Worm (Caenorhabditis elegans) whole organism, young adult: ENCODE measurements around the gene oig-3.

Experiments used
- B0019.2 ChIP-seq: fragments of 200-800 bp; sonication (Bioruptor generic); conservative IDR thresholded peaks from 2 replicates; pipeline ENCODE4 v1.3.6; 2022; ENCODE audit warnings: missing genetic modification reagents, missing genetic modification characterization, missing compliant biosample characterization
- B0035.1 ChIP-seq: sonication (generic microtip); optimal IDR thresholded peaks from 2 replicates; lab custom pipeline; 2016; ENCODE audit warnings: missing genetic modification characterization, mild to moderate bottlenecking, missing compliant biosample characterization, missing genotype, missing genetic modification reagents
- B0336.3 ChIP-seq: fragments of 200-800 bp; sonication (Bioruptor generic); IDR thresholded peaks from 2 replicates; pipeline ENCODE4 v1.3.6; 2022; ENCODE audit warnings: missing genetic modification characterization, missing compliant biosample characterization
- C17E4.6 ChIP-seq: fragments of 200-800 bp; sonication (Bioruptor generic); IDR thresholded peaks from 2 replicates; pipeline ENCODE4 v1.3.6; 2022; ENCODE audit warnings: missing genetic modification reagents, missing genetic modification characterization, missing compliant biosample characterization
- F23B12.7 ChIP-seq: sonication (generic microtip); optimal IDR thresholded peaks from 2 replicates; lab custom pipeline; 2017; ENCODE audit warnings: missing genetic modification characterization, mild to moderate bottlenecking, missing compliant biosample characterization, antibody characterized with exemption, moderate library complexity; ENCODE audit not compliant: insufficient read depth
- F37B4.10 ChIP-seq: fragments of 200-800 bp; sonication (Bioruptor generic); IDR thresholded peaks from 2 replicates; pipeline ENCODE4 v1.3.6; 2022; ENCODE audit warnings: missing genetic modification characterization, missing compliant biosample characterization
- F39B2.1 ChIP-seq: fragments of 200-800 bp; sonication (Bioruptor generic); IDR thresholded peaks from 2 replicates; pipeline ENCODE4 v1.3.6; 2022; ENCODE audit warnings: missing genetic modification reagents, missing genetic modification characterization, missing compliant biosample characterization
- F55B11.4 ChIP-seq: sonication (generic microtip); optimal IDR thresholded peaks from 2 replicates; lab custom pipeline; 2016; ENCODE audit warnings: missing compliant biosample characterization, missing genetic modification characterization, borderline replicate concordance; ENCODE audit not compliant: insufficient read depth
- F57A8.1 ChIP-seq: fragments of 200-800 bp; sonication (Bioruptor generic); optimal IDR thresholded peaks from 2 replicates; lab custom pipeline; 2018; ENCODE audit warnings: mild to moderate bottlenecking, missing genetic modification characterization, moderate library complexity, missing compliant biosample characterization
- F57C9.4 ChIP-seq: sonication (generic microtip); optimal IDR thresholded peaks from 2 replicates; lab custom pipeline; 2017; ENCODE audit warnings: mild to moderate bottlenecking, missing genetic modification characterization, missing compliant biosample characterization
- K11D2.4 ChIP-seq: fragments of 200-800 bp; sonication (Bioruptor generic); IDR thresholded peaks from 2 replicates; pipeline ENCODE4 v1.3.6; 2022; ENCODE audit warnings: missing genetic modification reagents, missing genetic modification characterization, missing compliant biosample characterization
- T07F8.4 ChIP-seq: sonication (generic microtip); optimal IDR thresholded peaks from 2 replicates; lab custom pipeline; 2016; ENCODE audit warnings: mild to moderate bottlenecking, missing genetic modification characterization, moderate library complexity, missing compliant biosample characterization
- Y53G8AR.9 ChIP-seq: fragments of 200-800 bp; sonication (Bioruptor generic); conservative IDR thresholded peaks from 2 replicates; pipeline ENCODE4 v1.3.6; 2022; ENCODE audit warnings: missing genetic modification reagents, missing genetic modification characterization, missing compliant biosample characterization
- Y67H2A.10 ChIP-seq: fragments of 200-800 bp; sonication (Bioruptor generic); conservative IDR thresholded peaks from 2 replicates; pipeline ENCODE4 v1.3.6; 2022; ENCODE audit warnings: missing genetic modification reagents, missing genetic modification characterization, missing compliant biosample characterization
- ama-1 ChIP-seq, 3 experiments: fragments of 150-350 bp in 1 of 3; sonication (generic microtip) in 2 of 3; optimal IDR thresholded peaks; 2 replicates each; lab custom pipeline; 2014 to 2018; ENCODE audit warnings: missing biosample characterization in 2 of 3, missing genetic modification characterization in 2 of 3, missing genetic modification reagents in 2 of 3
- aptf-3 ChIP-seq: fragments of 200-800 bp; sonication (Bioruptor generic); IDR thresholded peaks from 2 replicates; pipeline ENCODE4 v1.3.6; 2022; ENCODE audit warnings: missing genetic modification characterization, missing compliant biosample characterization
- athp-1 ChIP-seq: sonication (generic microtip); optimal IDR thresholded peaks from 2 replicates; lab custom pipeline; 2017; ENCODE audit warnings: mild to moderate bottlenecking, missing genetic modification characterization, missing compliant biosample characterization
- ceh-27 ChIP-seq: fragments of 200-800 bp; sonication (Bioruptor generic); optimal IDR thresholded peaks from 2 replicates; lab custom pipeline; 2018; ENCODE audit warnings: mild to moderate bottlenecking, missing genetic modification characterization, moderate library complexity, missing compliant biosample characterization
- ceh-91 ChIP-seq: fragments of 200-800 bp; sonication (Bioruptor generic); IDR thresholded peaks from 2 replicates; pipeline ENCODE4 v1.3.6; 2022; ENCODE audit warnings: missing genetic modification reagents, missing genetic modification characterization, missing compliant biosample characterization
- chd-7 ChIP-seq: sonication (generic microtip); optimal IDR thresholded peaks from 2 replicates; lab custom pipeline; 2016; ENCODE audit warnings: mild to moderate bottlenecking, missing genetic modification characterization, moderate library complexity, missing compliant biosample characterization
- egl-44 ChIP-seq: fragments of 200-800 bp; sonication (Bioruptor generic); IDR thresholded peaks from 2 replicates; pipeline ENCODE4 v1.3.6; 2022; ENCODE audit warnings: missing genetic modification reagents, missing genetic modification characterization, missing compliant biosample characterization
- ekl-4 ChIP-seq: fragments of 200-800 bp; sonication (Bioruptor generic); IDR thresholded peaks from 2 replicates; pipeline ENCODE4 v1.3.6; 2022; ENCODE audit warnings: missing genetic modification reagents, missing genetic modification characterization, missing compliant biosample characterization
- fkh-3 ChIP-seq: sonication (generic microtip); optimal IDR thresholded peaks from 2 replicates; lab custom pipeline; 2016; ENCODE audit warnings: mild to moderate bottlenecking, missing genetic modification characterization, missing compliant biosample characterization
- hsf-1 ChIP-seq: fragments of 200-800 bp; sonication (Bioruptor generic); IDR thresholded peaks from 2 replicates; pipeline ENCODE4 v1.3.6; 2022; ENCODE audit warnings: missing genetic modification reagents, missing genetic modification characterization, missing compliant biosample characterization
- lag-1 ChIP-seq: fragments of 200-800 bp; sonication (Bioruptor generic); IDR thresholded peaks from 2 replicates; pipeline ENCODE4 v1.3.6; 2022; ENCODE audit warnings: missing genetic modification reagents, missing genetic modification characterization, missing compliant biosample characterization
- let-526 ChIP-seq: fragments of 200-800 bp; sonication (Bioruptor generic); IDR thresholded peaks from 2 replicates; pipeline ENCODE4 v1.3.6; 2022; ENCODE audit warnings: missing genetic modification reagents, missing genetic modification characterization, missing compliant biosample characterization
- lin-26 ChIP-seq: fragments of 200-800 bp; sonication (Bioruptor generic); IDR thresholded peaks from 2 replicates; pipeline ENCODE4 v1.3.6; 2022; ENCODE audit warnings: missing genetic modification reagents, missing genetic modification characterization, missing compliant biosample characterization
- lir-1 ChIP-seq: fragments of 200-800 bp; sonication (Bioruptor generic); conservative IDR thresholded peaks from 2 replicates; pipeline ENCODE4 v1.3.6; 2022; ENCODE audit warnings: missing genetic modification reagents, missing genetic modification characterization, missing compliant biosample characterization
- lsy-27 ChIP-seq: sonication (generic microtip); optimal IDR thresholded peaks from 2 replicates; lab custom pipeline; 2017; ENCODE audit warnings: missing genetic modification characterization, mild to moderate bottlenecking, missing compliant biosample characterization, antibody characterized with exemption, missing genotype, borderline replicate concordance; ENCODE audit not compliant: insufficient read depth
- madf-3 ChIP-seq: fragments of 200-800 bp; sonication (Bioruptor generic); IDR thresholded peaks from 2 replicates; pipeline ENCODE4 v1.3.6; 2022; ENCODE audit warnings: missing genetic modification reagents, missing genetic modification characterization, missing compliant biosample characterization
- madf-6 ChIP-seq: fragments of 200-800 bp; sonication (Bioruptor generic); IDR thresholded peaks from 2 replicates; pipeline ENCODE4 v1.3.6; 2022; ENCODE audit warnings: missing genetic modification reagents, missing genetic modification characterization, missing compliant biosample characterization
- mcd-1 ChIP-seq: fragments of 200-800 bp; sonication (Bioruptor generic); IDR thresholded peaks from 2 replicates; pipeline ENCODE4 v1.3.6; 2022; ENCODE audit warnings: missing genetic modification reagents, missing genetic modification characterization, missing compliant biosample characterization
- nhr-179 ChIP-seq: sonication (generic microtip); optimal IDR thresholded peaks from 2 replicates; lab custom pipeline; 2016; ENCODE audit warnings: mild to moderate bottlenecking, missing genetic modification characterization, missing compliant biosample characterization
- pha-4 ChIP-seq: fragments of 150-350 bp; sonication (generic microtip); optimal IDR thresholded peaks from 2 replicates; lab custom pipeline; 2014; ENCODE audit warnings: missing biosample characterization, missing genetic modification reagents, missing genetic modification characterization
- rcor-1 ChIP-seq: fragments of 200-800 bp; sonication (Bioruptor generic); IDR thresholded peaks from 2 replicates; pipeline ENCODE4 v1.3.6; 2022; ENCODE audit warnings: missing genetic modification reagents, missing genetic modification characterization, missing compliant biosample characterization
- tbp1 ChIP-seq: fragments of 200-800 bp; sonication (Bioruptor generic); optimal IDR thresholded peaks from 2 replicates; lab custom pipeline; 2018; ENCODE audit warnings: mild to moderate bottlenecking, missing genetic modification characterization, missing compliant biosample characterization
- tlf-1 ChIP-seq: fragments of 200-800 bp; sonication (Bioruptor generic); optimal IDR thresholded peaks from 2 replicates; lab custom pipeline; 2018; ENCODE audit warnings: mild to moderate bottlenecking, missing genetic modification characterization, missing compliant biosample characterization
- unc-130 ChIP-seq: sonication (generic microtip); optimal IDR thresholded peaks from 2 replicates; lab custom pipeline; 2016; ENCODE audit warnings: missing genetic modification reagents, missing genetic modification characterization, missing compliant biosample characterization
- xnd-1 ChIP-seq: sonication (generic microtip); optimal IDR thresholded peaks from 2 replicates; lab custom pipeline; 2016; ENCODE audit warnings: missing genotype, missing genetic modification reagents, missing genetic modification characterization, missing compliant biosample characterization
- zim-3 ChIP-seq: sonication (generic microtip); optimal IDR thresholded peaks from 2 replicates; lab custom pipeline; 2017; ENCODE audit warnings: mild to moderate bottlenecking, missing genetic modification characterization, moderate library complexity, missing compliant biosample characterization
- ztf-22 ChIP-seq: fragments of 200-800 bp; sonication (Bioruptor generic); optimal IDR thresholded peaks from 2 replicates; lab custom pipeline; 2018; ENCODE audit warnings: mild to moderate bottlenecking, missing genetic modification characterization, moderate library complexity, missing compliant biosample characterization
- ztf-26 ChIP-seq: sonication (generic microtip); optimal IDR thresholded peaks from 2 replicates; lab custom pipeline; 2017; ENCODE audit warnings: missing genetic modification characterization, missing compliant biosample characterization
- ztf-6 ChIP-seq: fragments of 200-800 bp; sonication (Bioruptor generic); IDR thresholded peaks from 2 replicates; pipeline ENCODE4 v1.3.6; 2022; ENCODE audit warnings: missing genetic modification reagents, missing genetic modification characterization, missing compliant biosample characterization

Gene oig-3

DNA sequence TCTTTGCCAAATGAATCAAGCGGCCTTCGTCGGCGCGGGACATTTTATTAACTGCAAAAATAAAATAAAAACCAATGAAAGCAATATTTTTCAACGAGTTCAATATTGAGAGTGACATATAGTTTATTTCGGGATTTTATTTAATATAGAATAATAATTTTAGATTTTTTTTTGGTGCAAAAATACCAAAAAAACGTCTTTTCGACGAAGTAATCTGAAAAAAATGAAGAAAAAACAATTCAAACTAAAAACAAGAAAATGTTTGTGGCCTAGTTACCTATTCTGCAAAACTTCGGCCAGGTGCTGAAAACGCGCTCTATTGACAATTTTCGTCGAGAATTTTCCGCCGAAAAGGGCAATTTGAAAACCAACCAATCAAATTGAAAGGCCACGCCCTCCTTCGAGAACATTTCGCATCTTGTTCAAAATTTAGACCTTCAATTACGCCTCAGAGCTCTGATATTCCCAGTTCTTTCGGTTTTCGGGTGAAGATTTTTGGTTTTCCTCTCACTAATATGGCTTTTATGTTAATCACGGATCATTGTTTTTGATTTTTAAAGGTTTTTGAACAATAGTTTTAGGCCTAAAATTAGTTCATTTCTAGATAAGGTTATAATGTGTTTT is 43.9 kb upstream of the oig-3 start, which contains the start of gene C47E8.4 (continued):
- no peak for TF ChIP-seq fkh-3 (tag; lab: Kevin White, UChicago)
- peak; percentile 96 for TF ChIP-seq athp-1 (tag; lab: Kevin White, UChicago)
- TF ChIP-seq tlf-1 (GFP tag; lab: Kevin White, UChicago) = peak; percentile 98
- peak; percentile 94 for TF ChIP-seq K11D2.4
- peak; percentile 93 for TF ChIP-seq Y67H2A.10 (GFP tag; lab: Robert Waterston, UW)
- TF ChIP-seq ztf-26 (tag; lab: Kevin White, UChicago) = peak; percentile 94
- peak; percentile 73 for TF ChIP-seq egl-44 (GFP tag; lab: Robert Waterston, UW)
- TF ChIP-seq tbp1 (GFP tag; lab: Kevin White, UChicago) = peak; percentile 76
- TF ChIP-seq C17E4.6 = peak; percentile 89
- TF ChIP-seq lir-1 = peak; percentile 95
- TF ChIP-seq zim-3 (tag; lab: Kevin White, UChicago) = peak; percentile 76
- peak; percentile 97 for TF ChIP-seq unc-130 (GFP tag; lab: Kevin White, UChicago)
- peak; percentile 93 for TF ChIP-seq ceh-91
- peak; percentile 98 for TF ChIP-seq ekl-4 (GFP tag; lab: Robert Waterston, UW)
- peak; percentile 75; the same call in 1 of the 2 replicates for TF ChIP-seq aptf-3 (GFP tag; lab: Robert Waterston, UW)
- peak; percentile 60 for TF ChIP-seq F23B12.7 (tag; lab: Kevin White, UChicago)
- TF ChIP-seq lag-1 (GFP tag; lab: Robert Waterston, UW) = no peak
- TF ChIP-seq F57C9.4 (tag; lab: Kevin White, UChicago) = peak; percentile 57

- TF ChIP-seq rcor-1 (GFP tag; lab: Robert Waterston, UW) = peak; percentile 10; the same call in 1 of the 2 replicates
- no peak for TF ChIP-seq F57C9.4 (tag; lab: Kevin White, UChicago)
- no peak for TF ChIP-seq ceh-27 (GFP tag; lab: Kevin White, UChicago)
- no peak for TF ChIP-seq ztf-22
- 0 out of 2 replicates have a peak, but pooled peaks have one; percentile 2 for TF ChIP-seq F39B2.1 (GFP tag; lab: Robert Waterston, UW)
- TF ChIP-seq B0035.1 (tag; lab: Kevin White, UChicago) = no peak
- no peak for TF ChIP-seq T07F8.4
- TF ChIP-seq nhr-179 (tag; lab: Kevin White, UChicago) = no peak
- peak; percentile 44; the same call in 1 of the 2 replicates for TF ChIP-seq ztf-6 (GFP tag; lab: Robert Waterston, UW)
- TF ChIP-seq F57A8.1 (GFP tag; lab: Kevin White, UChicago) = peak; percentile 70
- 0 out of 2 replicates have a peak, but pooled peaks have one; percentile 9 for TF ChIP-seq F37B4.10 (GFP tag; lab: Robert Waterston, UW)
- TF ChIP-seq chd-7 = no peak
- TF ChIP-seq madf-3 (GFP tag; lab: Robert Waterston, UW) = 0 out of 2 replicates have a peak, but pooled peaks have one; percentile 0
- TF ChIP-seq mcd-1 = peak; percentile 31; the same call in 1 of the 2 replicates
- TF ChIP-seq xnd-1 = no peak
- TF ChIP-seq lin-26 = peak; percentile 54
- TF ChIP-seq hsf-1 (GFP tag; lab: Robert Waterston, UW) = peak; percentile 48; the same call in 1 of the 2 replicates
- TF ChIP-seq let-526 (GFP tag; lab: Robert Waterston, UW) = no peak
- no peak for TF ChIP-seq pha-4 (tag; lab: Kevin White, UChicago)
- no peak for TF ChIP-seq K11D2.4
- peak; percentile 19; the same call in 1 of the 2 replicates for TF ChIP-seq madf-6
- peak; percentile 13 for TF ChIP-seq B0336.3 (GFP tag; lab: Robert Waterston, UW)
- TF ChIP-seq zim-3 (tag; lab: Kevin White, UChicago) = no peak
- TF ChIP-seq F55B11.4 = no peak
- TF ChIP-seq C17E4.6 = no peak
- no peak for TF ChIP-seq lsy-27 (tag; lab: Kevin White, UChicago)
- TF ChIP-seq B0019.2 (GFP tag; lab: Robert Waterston, UW) = no peak
- 0 out of 2 replicates have a peak, but pooled peaks have one; percentile 28 for TF ChIP-seq Y53G8AR.9 (GFP tag; lab: Robert Waterston, UW)
- TF ChIP-seq ama-1 (optimal IDR thresholded peaks at IDR 0.05; lab: Kevin White, UChicago) = peak; percentile 76
- no peak for TF ChIP-seq ama-1 (GFP tag; optimal IDR thresholded peaks at IDR 0.05; lab: Kevin White, UChicago)
These were observed 43.0 kb upstream of the oig-3 start for ce11 chrV:14686231-14687105.
